Comparison of ENCODE assay signal across 4 worm cellular contexts in the genomic region with DNA sequence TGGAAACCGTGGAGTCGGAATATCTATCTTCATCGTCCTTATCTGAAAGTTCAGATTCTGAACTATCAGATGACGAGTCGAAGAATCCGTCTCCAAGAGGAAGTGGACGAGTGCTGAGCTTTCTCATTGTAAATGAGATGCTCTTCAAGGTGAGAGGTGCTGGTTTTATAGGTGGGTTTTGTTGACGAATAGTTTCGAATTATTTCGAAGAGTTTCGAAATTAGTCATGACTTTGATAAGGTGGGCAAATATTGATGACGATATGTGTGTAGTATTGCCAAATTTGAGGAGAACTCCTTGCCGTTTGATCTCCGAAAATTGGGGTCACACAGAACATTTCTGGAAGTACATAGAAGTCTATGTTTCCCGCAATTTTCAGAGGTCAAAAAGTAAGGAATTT.
TF ChIP-seq lines count a peak whose summit lies in the region.

A gene (minus strand): TSS at position 127 of the 400 bp plus-strand sequence.

TF ChIP-seq in whole organism, L2 larva, 48 proteins besides CTCF, POLR2A, EP300 and RAD21:
- TF ChIP-seq sma-3 (GFP tag; optimal IDR thresholded peaks at IDR 0.05; lab: Kevin White, UChicago), result no peak
- peak; percentile 58 for TF ChIP-seq fos-1 (tag; optimal IDR thresholded peaks at IDR 0.05; lab: Kevin White, UChicago)
- TF ChIP-seq C34F6.9 (tag; optimal IDR thresholded peaks at IDR 0.05; lab: Kevin White, UChicago), result peak; percentile 1
- peak; percentile 4 for TF ChIP-seq gmeb-1 (tag; optimal IDR thresholded peaks at IDR 0.05; lab: Kevin White, UChicago)

TF ChIP-seq in whole organism, L3 larva, 47 proteins besides CTCF, POLR2A, EP300 and RAD21:
- TF ChIP-seq pqm-1 (tag; optimal IDR thresholded peaks at IDR 0.05; lab: Kevin White, UChicago) (peak; percentile 42), nhr-67 (tag; optimal IDR thresholded peaks at IDR 0.05; lab: Kevin White, UChicago) (no peak), pha-4 (tag; optimal IDR thresholded peaks at IDR 0.05; lab: Kevin White, UChicago) (peak; percentile 2)

TF ChIP-seq in whole organism, L4 larva, 104 proteins besides CTCF, POLR2A, EP300 and RAD21:
- TF ChIP-seq ctbp-1 (GFP tag; IDR thresholded peaks at IDR 0.05; lab: Robert Waterston, UW) (no peak), daf-16 (GFP tag; optimal IDR thresholded peaks at IDR 0.05; lab: Kevin White, UChicago) (no peak), daf-16 (tag; optimal IDR thresholded peaks at IDR 0.05; lab: Kevin White, UChicago) (peak; percentile 70), nhr-28 (tag; optimal IDR thresholded peaks at IDR 0.05; lab: Kevin White, UChicago) (peak; percentile 9)

TF ChIP-seq in whole organism, young adult, 124 proteins besides CTCF, POLR2A, EP300 and RAD21:
- TF ChIP-seq C06A6.2 (GFP tag; conservative IDR thresholded peaks at IDR 0.05; lab: Robert Waterston, UW) (0 out of 2 replicates have a peak, but pooled peaks have one; percentile 7), madf-3 (GFP tag; IDR thresholded peaks at IDR 0.05; lab: Robert Waterston, UW) (no peak)
